Fruit fly (Drosophila melanogaster) ovary, adult (tissue): ENCODE results near the gene Antdh.

Experiments
- CG17801 ChIP-seq: fragments of 200-800 bp; optimal IDR thresholded peaks from 2 replicates; lab custom pipeline; 2019; ENCODE audit warnings: missing biosample characterization, mild to moderate bottlenecking, missing genetic modification characterization, moderate library complexity; ENCODE audit not compliant: partially characterized antibody

Gene Antdh

DNA sequence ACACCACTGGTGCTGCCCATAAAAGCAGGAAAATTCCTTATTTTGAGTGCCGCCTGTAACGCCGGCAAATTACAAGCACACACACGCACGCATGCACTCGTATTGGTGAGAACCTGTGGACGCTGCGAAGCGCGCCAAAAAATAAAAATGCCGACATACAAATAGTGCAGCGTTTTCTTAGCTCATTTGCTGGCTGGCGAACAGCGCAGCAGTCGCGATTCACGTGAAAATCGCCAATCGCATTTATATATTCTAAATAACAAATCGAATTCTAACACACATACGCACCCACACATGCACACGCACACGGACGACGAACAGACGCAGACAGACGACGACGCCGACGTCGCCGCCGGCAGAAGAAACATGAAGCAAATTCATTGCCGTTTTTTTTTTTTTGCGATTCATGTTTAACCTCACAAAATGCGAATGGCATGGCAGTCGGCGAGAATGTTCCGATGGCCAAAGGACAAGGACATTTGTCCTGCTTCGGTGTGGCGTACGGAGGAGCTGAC lies 21.2 kb downstream of the Antdh start:
- TF ChIP-seq CG17801 = no peak

DNA sequence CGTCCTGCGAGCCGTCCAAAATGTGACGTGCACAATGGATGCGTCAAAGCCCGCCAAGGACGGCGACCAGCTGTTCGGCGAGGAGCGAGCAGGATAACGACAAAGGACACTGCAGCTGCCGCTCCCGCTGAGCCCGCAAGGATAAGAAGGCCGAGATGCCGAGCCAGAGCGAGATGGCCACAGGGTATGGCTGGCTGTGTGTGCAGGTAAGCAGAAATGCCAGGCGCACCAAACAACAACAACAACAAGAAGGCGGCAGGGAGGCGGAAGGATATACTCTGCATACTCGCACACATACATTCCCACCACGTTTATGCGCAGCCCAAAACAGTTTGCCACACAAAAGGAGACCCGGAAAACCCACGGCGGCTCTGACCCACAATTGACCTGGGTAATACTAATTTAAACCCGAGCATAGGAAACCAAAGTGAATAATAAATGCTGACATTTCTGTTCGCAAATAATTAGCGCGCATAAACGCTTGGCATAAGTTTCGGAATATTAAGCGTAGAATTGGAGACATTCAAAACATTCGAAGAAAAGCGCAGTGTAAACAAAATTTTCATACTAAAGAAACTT lies 22.2 kb downstream of the Antdh start:
- peak; percentile 34 for TF ChIP-seq CG17801

DNA sequence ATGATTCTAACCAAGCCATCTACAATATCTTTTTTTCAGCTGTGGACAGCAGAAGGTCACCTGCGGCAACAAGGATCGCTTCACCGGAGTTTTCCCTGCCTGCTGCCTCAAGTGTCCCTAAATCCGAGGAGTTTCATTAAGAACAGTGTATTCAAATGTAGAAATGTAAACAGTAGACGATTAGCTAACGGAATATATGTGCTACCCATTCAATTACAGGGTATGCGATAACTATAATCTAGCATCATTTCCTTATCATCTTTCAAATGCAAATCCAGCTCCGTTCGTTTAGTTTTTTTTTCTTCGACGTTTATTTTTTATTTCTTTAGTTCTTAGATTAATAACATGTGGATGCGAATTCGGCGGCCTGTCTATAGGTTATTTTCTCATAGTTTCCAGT lies 24.3 kb downstream of the Antdh start:
- no peak for TF ChIP-seq CG17801

DNA sequence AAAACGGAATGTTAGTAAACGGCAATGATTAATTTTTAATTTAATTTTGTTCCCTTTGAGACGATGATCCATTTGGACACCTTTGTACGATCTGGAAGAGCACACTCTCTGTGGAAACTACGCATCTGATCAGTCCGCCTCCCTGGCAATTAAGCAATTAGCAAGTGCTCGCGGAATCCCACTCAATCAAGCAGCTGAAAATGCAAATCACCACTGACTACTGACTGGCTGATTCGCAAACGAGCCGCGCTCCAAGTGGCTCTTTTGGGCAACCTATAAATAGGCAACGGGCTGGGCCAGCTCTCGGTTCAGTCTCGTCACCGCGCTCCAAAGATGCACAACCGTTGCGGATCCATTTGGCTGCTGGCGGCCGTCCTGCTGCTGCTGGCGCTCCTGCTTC lies 25.0 kb downstream of the Antdh start, which contains the start of gene CG15201:
TSS of gene CG15201 (plus strand) at position 301 of the 400 bp plus-strand sequence.
- TF ChIP-seq CG17801 = no peak

DNA sequence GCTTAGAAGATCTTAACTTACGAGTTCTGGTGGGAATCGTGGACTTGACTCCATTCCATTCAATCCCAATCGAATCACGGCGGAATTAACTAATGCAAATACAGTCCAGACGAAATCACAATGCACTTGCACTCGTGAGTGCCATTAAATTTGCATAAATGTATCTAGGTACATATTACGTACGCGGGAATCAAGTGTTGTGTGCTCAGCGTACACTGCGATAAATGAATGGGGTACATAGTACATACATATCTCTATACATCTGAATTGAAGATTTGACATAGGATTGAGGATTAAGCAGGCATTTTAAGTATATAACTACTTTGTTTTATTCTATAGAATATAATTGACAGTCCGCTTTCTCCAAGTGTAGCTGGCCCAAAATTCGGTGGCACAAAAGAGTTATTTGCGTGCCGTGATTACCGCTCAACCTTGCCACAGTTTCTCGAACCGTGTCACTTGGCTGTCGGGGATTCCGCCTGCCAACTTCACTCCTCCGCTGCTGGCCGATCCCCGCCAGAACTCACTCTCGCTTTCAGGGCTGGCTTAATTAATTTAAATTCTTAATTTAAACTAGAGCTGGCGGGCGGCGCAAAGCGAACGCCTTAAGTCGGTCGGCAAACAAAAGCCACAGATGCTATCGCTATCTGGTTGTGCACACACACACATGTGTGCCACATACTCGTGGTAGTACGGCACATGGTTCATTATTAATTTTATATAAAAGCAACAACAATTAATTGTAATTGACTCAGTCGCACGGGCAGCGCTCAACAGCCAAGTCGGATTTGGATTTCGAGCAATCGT lies 26.9 kb downstream of the Antdh start, which contains the start of the genes CG15199 and CG15202:
TSS of gene CG15199 (minus strand) at position 51 of the 807 bp plus-strand sequence.
TSS of gene CG15202 (plus strand) at position 757 of the 807 bp plus-strand sequence.
- TF ChIP-seq CG17801 = no peak

DNA sequence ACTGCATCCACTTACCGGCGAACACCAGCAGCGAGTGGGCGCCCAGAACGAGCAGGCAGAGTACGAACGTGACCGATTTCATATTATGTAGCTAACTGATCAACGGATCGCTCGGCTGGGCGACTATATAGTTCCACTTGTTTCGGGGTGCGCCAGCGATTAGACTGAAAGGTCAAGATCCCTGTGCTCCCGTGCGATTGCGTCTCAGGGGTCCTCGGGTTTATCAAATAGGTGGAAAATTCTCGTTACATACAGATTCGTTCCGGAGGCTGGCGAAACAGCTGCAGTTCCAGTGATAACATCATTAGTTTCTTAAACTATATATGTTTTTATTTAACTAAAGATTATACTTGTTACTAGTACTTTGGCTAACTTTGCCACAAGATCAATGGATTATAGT lies 28.7 kb downstream of the Antdh start, which contains the start of gene ssp7:
TSS of gene ssp7 (minus strand) at position 101 of the 400 bp plus-strand sequence.
- no peak for TF ChIP-seq CG17801

DNA sequence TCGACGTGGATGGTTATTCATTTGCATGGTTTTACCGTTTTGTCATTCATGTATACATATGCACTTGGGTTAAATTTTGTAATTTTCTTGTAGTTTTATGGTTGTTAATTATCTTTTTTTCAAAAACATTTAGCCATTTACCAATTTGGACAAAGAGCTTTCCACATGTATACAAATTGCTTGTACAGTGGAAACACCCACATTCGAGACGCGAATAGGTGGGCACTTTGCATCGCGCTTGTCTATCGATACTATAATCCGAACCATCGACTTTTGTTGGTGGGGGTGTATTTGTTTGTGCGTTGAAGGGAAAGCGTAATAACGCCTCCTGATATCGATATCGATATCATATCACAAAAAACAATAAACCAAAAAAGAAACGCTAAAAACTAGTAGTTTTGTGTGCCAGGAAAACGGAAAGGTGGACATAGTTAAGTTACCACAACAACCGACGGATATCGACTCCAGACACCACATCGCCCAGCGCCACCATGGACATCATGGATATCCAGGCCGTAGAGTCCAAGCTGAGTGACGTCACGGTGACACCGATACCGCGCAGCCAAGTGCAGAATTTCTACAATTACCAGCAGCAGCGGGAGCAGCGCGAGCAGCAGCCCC lies 31.2 kb downstream of the Antdh start, which contains the start of gene CDK2AP1:
TSS of gene CDK2AP1 (plus strand) at position 294 of the 621 bp plus-strand sequence.
- peak; percentile 20 for TF ChIP-seq CG17801

DNA sequence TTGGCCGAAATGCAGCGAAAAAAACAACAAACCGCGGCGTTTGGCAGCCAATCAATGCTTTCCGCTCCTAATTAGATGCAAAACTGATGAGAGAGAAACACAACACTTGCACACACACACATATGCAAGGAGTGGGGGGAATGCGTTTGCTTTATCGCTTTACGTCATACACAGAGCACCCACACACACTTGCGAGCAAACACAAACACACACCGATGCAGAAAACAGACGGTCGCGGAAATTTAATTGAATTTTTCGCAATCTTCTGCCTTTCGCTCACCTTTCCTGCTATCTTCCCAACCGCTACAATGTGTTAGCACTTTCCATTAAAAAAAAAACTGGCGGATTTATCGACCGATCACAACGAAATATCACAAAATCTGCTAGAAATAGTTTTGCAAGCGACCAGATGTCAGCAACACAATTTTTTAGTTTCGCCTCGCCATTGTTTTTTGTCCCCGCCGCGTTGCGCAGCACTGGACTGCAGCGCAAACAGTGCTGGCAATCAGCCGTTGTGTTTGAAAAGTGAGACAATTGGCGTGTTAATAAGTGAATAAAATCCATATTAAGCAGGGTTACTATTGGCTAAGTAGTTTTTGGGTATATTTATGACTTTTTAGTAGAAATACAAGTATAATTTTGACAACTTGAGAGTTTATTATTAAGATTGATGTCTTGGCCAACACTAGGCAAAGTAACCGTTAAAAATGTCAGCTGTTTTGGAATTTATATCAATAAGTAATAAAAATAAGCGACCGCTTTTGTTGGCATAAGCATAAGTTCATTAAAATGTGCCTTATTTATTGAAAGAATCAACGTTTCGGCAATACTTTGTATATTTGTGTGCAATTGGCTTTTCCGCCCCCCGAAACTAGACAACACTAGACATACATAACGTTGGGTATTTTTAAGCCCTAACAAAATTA lies 32.0 kb downstream of the Antdh start, which contains the start of gene Klp10A:
TSS of gene Klp10A (minus strand) at position 532 of the 926 bp plus-strand sequence.
- TF ChIP-seq CG17801 = no peak

DNA sequence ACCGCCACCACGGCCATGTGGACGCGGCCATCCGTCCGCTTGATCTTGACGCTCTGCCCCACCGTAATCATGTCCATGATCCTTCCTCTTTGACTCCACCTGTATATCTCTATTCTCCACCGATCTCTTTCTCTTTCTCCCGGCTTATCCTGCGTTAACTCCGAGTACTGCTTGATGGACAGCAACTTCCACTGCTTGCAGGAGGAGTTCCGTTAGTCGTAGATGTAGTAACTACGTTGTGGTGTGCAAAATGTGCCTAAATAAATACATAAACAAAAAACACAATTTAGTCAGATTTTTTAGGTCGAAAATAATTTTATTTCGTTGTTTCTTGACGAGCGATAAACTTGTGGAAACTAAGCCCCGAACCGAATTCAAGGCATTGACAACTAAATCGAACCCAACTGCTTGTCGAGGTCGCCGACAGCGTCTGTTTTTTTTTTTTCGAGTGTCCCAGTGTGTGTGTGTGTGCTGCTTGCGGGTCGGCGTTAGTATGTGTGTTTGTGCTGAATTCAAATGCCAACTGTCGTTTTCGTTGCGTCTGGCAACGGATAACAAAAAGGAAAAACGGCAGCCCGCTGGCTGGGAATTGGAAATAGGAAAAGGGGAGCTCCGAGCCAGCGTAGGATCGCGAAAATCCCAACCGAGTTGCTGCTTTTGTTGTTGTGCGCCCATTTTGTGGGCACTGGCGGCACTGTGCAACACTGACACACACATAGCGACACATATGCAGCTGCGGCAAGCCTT lies 32.8 kb downstream of the Antdh start:
- TF ChIP-seq CG17801 = no peak

DNA sequence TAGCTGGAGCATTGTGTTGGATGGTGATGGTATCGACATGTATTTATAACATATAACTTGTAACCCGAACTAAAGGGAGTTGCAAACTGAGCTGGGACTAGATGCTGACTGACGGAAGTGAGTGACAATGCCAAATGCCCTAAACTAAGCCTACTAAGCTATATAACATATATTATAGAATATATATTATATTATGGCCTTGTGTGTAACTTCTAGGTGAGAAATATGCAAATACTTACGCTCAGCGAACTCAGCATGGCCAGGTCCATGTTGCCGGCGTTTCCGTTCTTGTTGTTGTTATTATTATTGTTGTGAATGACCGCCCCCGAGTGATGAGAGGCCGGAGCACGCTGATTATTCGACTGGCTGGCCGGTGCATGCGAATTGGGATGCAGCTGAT lies 36.5 kb downstream of the Antdh start, which contains the start of gene CG44385:
TSS of gene CG44385 (minus strand) at position 101 of the 400 bp plus-strand sequence.
- no peak for TF ChIP-seq CG17801

DNA sequence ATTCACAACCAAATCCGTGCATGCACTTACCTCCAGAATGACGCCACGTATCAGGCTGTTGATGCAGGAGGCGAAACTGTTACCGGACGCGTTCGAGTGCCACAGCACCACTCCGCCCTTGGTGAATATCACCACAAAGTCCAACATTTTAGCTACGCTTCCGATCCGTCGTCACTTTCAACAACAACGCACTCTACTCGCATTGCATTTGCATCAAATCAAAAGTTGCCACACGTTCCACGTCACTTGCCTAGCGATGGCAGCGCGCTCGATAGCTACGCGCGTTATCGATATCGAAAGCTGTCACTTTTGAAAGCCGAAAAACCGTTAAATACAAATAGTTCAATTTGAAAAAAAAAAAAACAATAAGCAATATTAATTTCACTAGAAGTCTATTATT lies 40.0 kb downstream of the Antdh start, which contains the start of gene SrpRalpha:
TSS of gene SrpRalpha (minus strand) at position 260 of the 400 bp plus-strand sequence.
- peak; percentile 54 for TF ChIP-seq CG17801

DNA sequence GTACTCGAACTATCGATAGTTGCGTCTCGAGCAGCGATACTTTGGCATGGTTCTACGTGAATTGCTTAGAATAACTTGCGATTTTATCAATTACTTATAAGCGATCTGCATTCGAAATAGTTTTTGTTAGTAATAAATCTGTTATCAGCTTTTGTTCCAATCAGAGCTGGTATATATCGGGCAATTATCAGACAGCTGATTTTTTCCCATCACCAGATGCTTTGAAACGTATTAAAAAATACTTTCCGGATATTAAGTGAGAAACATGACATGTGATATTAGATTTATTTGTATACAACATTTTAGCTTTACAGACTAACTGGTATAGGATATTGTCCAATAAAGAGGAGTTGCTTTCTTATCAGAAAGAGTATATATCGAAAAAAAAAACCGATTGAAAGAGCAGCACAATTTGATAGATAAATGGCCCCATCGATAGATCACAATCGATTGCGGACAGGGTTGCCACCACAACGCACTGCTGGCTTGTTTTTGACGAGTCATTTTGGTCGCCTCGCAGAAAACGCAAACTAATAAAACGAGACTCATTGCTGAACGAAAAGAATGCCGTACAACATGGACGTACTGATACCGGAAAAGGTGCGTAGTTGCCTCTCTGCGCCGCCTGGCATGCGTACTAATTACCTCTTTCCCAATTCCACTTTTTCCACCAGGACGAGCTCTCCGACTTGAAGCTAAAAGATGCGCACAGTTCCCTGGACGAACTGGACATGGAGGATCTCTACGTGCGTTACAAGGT lies 43.9 kb downstream of the Antdh start, which contains the start of gene Rpt3:
TSS of gene Rpt3 (plus strand) at position 353 of the 760 bp plus-strand sequence.
- peak; percentile 41 for TF ChIP-seq CG17801

DNA sequence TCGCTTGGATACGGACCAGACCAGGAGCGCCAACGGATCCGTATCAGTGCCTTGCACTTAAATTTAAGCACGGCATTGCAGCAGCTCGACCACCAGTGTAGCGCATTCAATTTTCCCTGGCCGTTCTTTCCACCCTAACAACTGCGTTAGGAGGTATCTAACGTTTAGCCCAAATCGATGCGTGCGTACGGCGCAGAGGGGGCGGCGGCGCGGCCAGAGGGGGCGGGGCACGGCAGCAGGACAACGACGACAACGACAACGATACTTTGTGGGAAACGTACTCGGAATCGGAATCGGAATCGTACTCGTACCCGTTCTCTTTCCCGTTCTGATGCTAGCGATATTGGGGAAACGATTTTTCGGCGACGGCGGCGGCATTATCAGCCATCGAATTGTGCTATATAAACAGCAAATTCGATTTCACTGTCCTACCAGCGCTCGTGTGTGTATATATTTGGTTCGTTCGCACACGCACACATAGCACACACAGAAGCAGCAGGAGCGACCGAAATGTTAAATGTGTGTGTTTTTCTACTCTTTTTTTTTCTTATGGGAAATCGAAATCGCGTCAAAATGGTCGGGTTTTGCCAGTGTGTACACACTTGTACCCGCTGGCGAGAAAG lies 44.6 kb downstream of the Antdh start, which contains the start of gene CG11122:
TSS of gene CG11122 (minus strand) at position 601 of the 623 bp plus-strand sequence.
- no peak for TF ChIP-seq CG17801
